Fruit fly (Drosophila melanogaster) whole organism, wandering third instar larva: ENCODE data around the gene CG42393.

Experiments used
- Abd-B ChIP-seq: fragments of >200 bp; optimal IDR thresholded peaks from 2 replicates; lab custom pipeline; 2017; ENCODE audit warnings: missing biosample characterization, missing genetic modification characterization
- CG32264 ChIP-seq: fragments of 200-800 bp; sonication (Bioruptor generic); optimal IDR thresholded peaks from 2 replicates; lab custom pipeline; 2016; ENCODE audit warnings: missing biosample characterization, missing genetic modification characterization
- CG9705 ChIP-seq: fragments of 200-800 bp; sonication (Bioruptor generic); optimal IDR thresholded peaks from 2 replicates; lab custom pipeline; 2018; ENCODE audit warnings: missing biosample characterization, mild to moderate bottlenecking, missing genetic modification characterization
- CrebA ChIP-seq: fragments of 200-800 bp; sonication (Bioruptor generic); optimal IDR thresholded peaks from 2 replicates; lab custom pipeline; 2016; ENCODE audit warnings: missing biosample characterization, mild to moderate bottlenecking, missing genetic modification characterization, borderline replicate concordance
- Dfd ChIP-seq: fragments of >200 bp; optimal IDR thresholded peaks from 2 replicates; lab custom pipeline; 2017; ENCODE audit warnings: missing biosample characterization, missing genetic modification characterization
- Dif ChIP-seq: fragments of 200-275, 200-300 bp; sonication (Bioruptor generic); optimal IDR thresholded peaks from 2 replicates; lab custom pipeline; 2018; ENCODE audit warnings: missing biosample characterization, missing genetic modification characterization; ENCODE audit not compliant: partially characterized antibody
- GATAd ChIP-seq: sonication (Bioruptor generic); optimal IDR thresholded peaks from 2 replicates; lab custom pipeline; 2016; ENCODE audit warnings: missing biosample characterization, missing genetic modification characterization
- HLH106 ChIP-seq: fragments of 200-800 bp; optimal IDR thresholded peaks from 3 replicates; lab custom pipeline; 2019; ENCODE audit warnings: missing biosample characterization, mild to moderate bottlenecking, missing genetic modification characterization, moderate library complexity
- Hnf4 ChIP-seq: fragments of 200-800 bp; sonication (Bioruptor generic); optimal IDR thresholded peaks from 2 replicates; lab custom pipeline; 2016; ENCODE audit warnings: missing biosample characterization, mild to moderate bottlenecking, missing genetic modification characterization
- Hr78 ChIP-seq: fragments of >200 bp; optimal IDR thresholded peaks from 2 replicates; lab custom pipeline; 2017; ENCODE audit warnings: missing biosample characterization, missing genetic modification characterization
- Hr83 ChIP-seq: fragments of 200-300 bp; sonication (Bioruptor generic); optimal IDR thresholded peaks from 2 replicates; lab custom pipeline; 2016; ENCODE audit warnings: missing biosample characterization, mild to moderate bottlenecking, missing genetic modification characterization, moderate library complexity; ENCODE audit not compliant: poor library complexity, severe bottlenecking
- Jra ChIP-seq: sonication (Bioruptor generic); optimal IDR thresholded peaks from 2 replicates; lab custom pipeline; 2016; ENCODE audit warnings: missing biosample characterization, missing genetic modification characterization
- Mio ChIP-seq: sonication (Bioruptor generic); optimal IDR thresholded peaks from 2 replicates; lab custom pipeline; 2016; ENCODE audit warnings: missing biosample characterization, missing genetic modification characterization
- Myc ChIP-seq: fragments of >200 bp; optimal IDR thresholded peaks from 2 replicates; lab custom pipeline; 2017
- N ChIP-seq: fragments of >200 bp; optimal IDR thresholded peaks from 2 replicates; lab custom pipeline; 2018; ENCODE audit warnings: missing biosample characterization, missing external identifiers, missing genetic modification characterization
- OdsH ChIP-seq: fragments of 200-800 bp; sonication (Bioruptor generic); optimal IDR thresholded peaks from 2 replicates; lab custom pipeline; 2016; ENCODE audit warnings: missing biosample characterization, mild to moderate bottlenecking, missing genetic modification characterization
- Rel ChIP-seq, 2 experiments: fragments of 200-800 bp; sonication (Bioruptor generic) in 1 of 2; optimal IDR thresholded peaks; 2 replicates in 1 of 2; 3 replicates in 1 of 2; lab custom pipeline; 2016 to 2019; ENCODE audit warnings: mild to moderate bottlenecking in 2 of 2, missing biosample characterization in 2 of 2, missing genetic modification characterization in 2 of 2, moderate library complexity in 1 of 2
- Sp1 ChIP-seq: fragments of 200-800 bp; sonication (Bioruptor generic); optimal IDR thresholded peaks from 3 replicates; lab custom pipeline; 2019; ENCODE audit warnings: missing biosample characterization, mild to moderate bottlenecking, missing genetic modification characterization, moderate library complexity
- Vsx2 ChIP-seq: fragments of 200-300, 225-300 bp; sonication (Bioruptor generic); optimal IDR thresholded peaks from 2 replicates; lab custom pipeline; 2018; ENCODE audit warnings: missing biosample characterization, missing genetic modification characterization; ENCODE audit not compliant: partially characterized antibody
- br ChIP-seq: fragments of 200-800 bp; sonication (Bioruptor generic); optimal IDR thresholded peaks from 2 replicates; lab custom pipeline; 2016; ENCODE audit warnings: missing biosample characterization, missing genetic modification characterization
- brk ChIP-seq: fragments of 200-800 bp; sonication (Bioruptor generic); optimal IDR thresholded peaks from 2 replicates; lab custom pipeline; 2016; ENCODE audit warnings: missing biosample characterization, mild to moderate bottlenecking, missing genetic modification characterization
- dl ChIP-seq, 2 experiments: fragments of 175-275, 200-275 bp in 1 of 2; fragments of 200-275 bp in 1 of 2; sonication (Bioruptor generic); optimal IDR thresholded peaks; lab custom pipeline; 2018; ENCODE audit warnings: mild to moderate bottlenecking in 2 of 2, missing biosample characterization in 2 of 2, missing genetic modification characterization in 2 of 2, moderate library complexity in 2 of 2; ENCODE audit not compliant: partially characterized antibody in 2 of 2, insufficient read depth in 1 of 2
- dmrt93B ChIP-seq: fragments of 200-800 bp; sonication (Bioruptor generic); optimal IDR thresholded peaks from 2 replicates; lab custom pipeline; 2018; ENCODE audit warnings: missing biosample characterization, mild to moderate bottlenecking, missing genetic modification characterization
- dsf ChIP-seq: sonication (Bioruptor generic); optimal IDR thresholded peaks from 2 replicates; lab custom pipeline; 2016; ENCODE audit warnings: missing biosample characterization, missing genetic modification characterization, borderline replicate concordance
- ey ChIP-seq: fragments of 200-800 bp; sonication (Bioruptor generic); optimal IDR thresholded peaks from 2 replicates; lab custom pipeline; 2016; ENCODE audit warnings: missing biosample characterization, missing genetic modification characterization
- foxo ChIP-seq, 2 experiments: fragments of 200-800 bp; sonication (Bioruptor generic); optimal IDR thresholded peaks; 2 replicates in 1 of 2; 3 replicates in 1 of 2; lab custom pipeline; 2016 to 2017; ENCODE audit warnings: missing biosample characterization in 2 of 2, missing genetic modification characterization in 2 of 2
- fru ChIP-seq: fragments of 200-800 bp; sonication (Bioruptor generic); optimal IDR thresholded peaks from 3 replicates; lab custom pipeline; 2016; ENCODE audit warnings: missing biosample characterization, mild to moderate bottlenecking, missing genetic modification characterization
- h ChIP-seq: fragments of 200-800 bp; sonication (Bioruptor generic); optimal IDR thresholded peaks from 3 replicates; lab custom pipeline; 2016; ENCODE audit warnings: missing biosample characterization, mild to moderate bottlenecking, missing genetic modification characterization
- jim ChIP-seq: fragments of 175-275, 200-325 bp; sonication (Bioruptor generic); optimal IDR thresholded peaks from 2 replicates; lab custom pipeline; 2016; ENCODE audit warnings: missing biosample characterization, mild to moderate bottlenecking, missing genetic modification characterization
- lola ChIP-seq: fragments of >200 bp; optimal IDR thresholded peaks from 2 replicates; lab custom pipeline; 2017; ENCODE audit warnings: missing biosample characterization, missing genetic modification characterization
- pan ChIP-seq: fragments of >200 bp; optimal IDR thresholded peaks from 2 replicates; lab custom pipeline; 2017
- psq ChIP-seq: fragments of 200-800 bp; sonication (Bioruptor generic); optimal IDR thresholded peaks from 3 replicates; lab custom pipeline; 2017; ENCODE audit warnings: missing biosample characterization, mild to moderate bottlenecking, missing genetic modification characterization, moderate library complexity
- rgr ChIP-seq: fragments of 200-800 bp; sonication (Bioruptor generic); optimal IDR thresholded peaks from 3 replicates; lab custom pipeline; 2016; ENCODE audit warnings: missing biosample characterization, mild to moderate bottlenecking, missing genetic modification characterization
- sage ChIP-seq: fragments of 200-800 bp; sonication (Bioruptor generic); optimal IDR thresholded peaks from 2 replicates; lab custom pipeline; 2016; ENCODE audit warnings: missing biosample characterization, mild to moderate bottlenecking, missing genetic modification characterization
- sv ChIP-seq: fragments of 200-800 bp; sonication (Bioruptor generic); optimal IDR thresholded peaks from 3 replicates; lab custom pipeline; 2016; ENCODE audit warnings: missing biosample characterization, missing genetic modification characterization
- tai ChIP-seq: sonication (Bioruptor generic); optimal IDR thresholded peaks from 2 replicates; lab custom pipeline; 2016; ENCODE audit warnings: missing biosample characterization, missing genetic modification characterization
- usp ChIP-seq: fragments of >200 bp; optimal IDR thresholded peaks from 2 replicates; lab custom pipeline; 2017; ENCODE audit warnings: missing biosample characterization, missing genetic modification characterization
- woc ChIP-seq: sonication (Bioruptor generic); optimal IDR thresholded peaks from 2 replicates; lab custom pipeline; 2016; ENCODE audit warnings: missing biosample characterization, mild to moderate bottlenecking, missing genetic modification characterization

CG42393 gene

dm6 chr3L:18077649-18078417 is 35.3 kb downstream of the CG42393 start:
- TF ChIP-seq fru (GFP tag; lab: Kevin White, UChicago) (peak; percentile 48), ey (GFP tag; lab: Kevin White, UChicago) (no peak), h (GFP tag; lab: Kevin White, UChicago) (peak; percentile 17), dmrt93B (peak; percentile 79), jim (no peak), N (GFP tag; lab: Kevin White, UChicago) (no peak), Dif (peak; percentile 56), CG9705 (GFP tag; lab: Kevin White, UChicago) (peak; percentile 51), Sp1 (GFP tag; lab: Kevin White, UChicago) (peak; percentile 81), dl (GFP tag; optimal IDR thresholded peaks at IDR 0.05; lab: Kevin White, UChicago; ENCODE audit: insufficient read depth in 1 of 2, partially characterized antibody in 2 of 2) (peak in 1 of 2 experiments; percentile 19), GATAd (GFP tag; lab: Kevin White, UChicago) (no peak), dsf (no peak), Hr83 (GFP tag; lab: Kevin White, UChicago) (peak; percentile 15), usp (GFP tag; lab: Kevin White, UChicago) (no peak), foxo (GFP tag; optimal IDR thresholded peaks at IDR 0.05; lab: Kevin White, UChicago) (peak in 1 of 2 experiments; percentile 69), lola (no peak), tai (no peak), Jra (GFP tag; lab: Kevin White, UChicago) (no peak), psq (GFP tag; lab: Kevin White, UChicago) (peak; percentile 73), CG32264 (GFP tag; lab: Kevin White, UChicago) (no peak), rgr (GFP tag; lab: Kevin White, UChicago) (peak; percentile 52), woc (GFP tag; lab: Kevin White, UChicago) (peak; percentile 41), br (GFP tag; lab: Kevin White, UChicago) (no peak), brk (GFP tag; lab: Kevin White, UChicago) (no peak), CrebA (GFP tag; lab: Kevin White, UChicago) (no peak), Mio (GFP tag; lab: Kevin White, UChicago) (no peak), Abd-B (GFP tag; lab: Kevin White, UChicago) (no peak), OdsH (peak; percentile 45), sv (no peak), sage (no peak), HLH106 (tag; lab: Kevin White, UChicago) (peak; percentile 78), Hr78 (GFP tag; lab: Kevin White, UChicago) (no peak), pan (lab: Kevin White, UChicago) (no peak), Myc (lab: Kevin White, UChicago) (no peak), Rel (GFP tag; optimal IDR thresholded peaks at IDR 0.05; lab: Kevin White, UChicago) (no peak), Rel (tag; optimal IDR thresholded peaks at IDR 0.05; lab: Kevin White, UChicago) (peak; percentile 6), Dfd (GFP tag; lab: Kevin White, UChicago) (no peak), Hnf4 (GFP tag; lab: Kevin White, UChicago) (peak; percentile 5), Vsx2 (GFP tag; lab: Kevin White, UChicago) (no peak)
- TF ChIP-seq, all 38 proteins: peak for 16

dm6 chr3L:18078614-18079013 is 36.1 kb downstream of the CG42393 start:
- TF ChIP-seq psq (GFP tag; lab: Kevin White, UChicago) = no peak
- no peak for TF ChIP-seq sage
- no peak for TF ChIP-seq br (GFP tag; lab: Kevin White, UChicago)
- no peak for TF ChIP-seq Rel (GFP tag; optimal IDR thresholded peaks at IDR 0.05; lab: Kevin White, UChicago)
- no peak for TF ChIP-seq Rel (tag; optimal IDR thresholded peaks at IDR 0.05; lab: Kevin White, UChicago)
- peak; percentile 51 for TF ChIP-seq fru (GFP tag; lab: Kevin White, UChicago)
